Fruit fly (Drosophila melanogaster) S2 (cell line): ENCODE data around the gene MESR6.

Source experiments
- CG8478 ChIP-seq: fragments of >200 bp; optimal IDR thresholded peaks from 2 replicates; lab custom pipeline; 2018
- CTCF ChIP-seq, 2 experiments: fragments of >200 bp; optimal IDR thresholded peaks; 2 replicates each; lab custom pipeline; 2018

MESR6 gene

DNA sequence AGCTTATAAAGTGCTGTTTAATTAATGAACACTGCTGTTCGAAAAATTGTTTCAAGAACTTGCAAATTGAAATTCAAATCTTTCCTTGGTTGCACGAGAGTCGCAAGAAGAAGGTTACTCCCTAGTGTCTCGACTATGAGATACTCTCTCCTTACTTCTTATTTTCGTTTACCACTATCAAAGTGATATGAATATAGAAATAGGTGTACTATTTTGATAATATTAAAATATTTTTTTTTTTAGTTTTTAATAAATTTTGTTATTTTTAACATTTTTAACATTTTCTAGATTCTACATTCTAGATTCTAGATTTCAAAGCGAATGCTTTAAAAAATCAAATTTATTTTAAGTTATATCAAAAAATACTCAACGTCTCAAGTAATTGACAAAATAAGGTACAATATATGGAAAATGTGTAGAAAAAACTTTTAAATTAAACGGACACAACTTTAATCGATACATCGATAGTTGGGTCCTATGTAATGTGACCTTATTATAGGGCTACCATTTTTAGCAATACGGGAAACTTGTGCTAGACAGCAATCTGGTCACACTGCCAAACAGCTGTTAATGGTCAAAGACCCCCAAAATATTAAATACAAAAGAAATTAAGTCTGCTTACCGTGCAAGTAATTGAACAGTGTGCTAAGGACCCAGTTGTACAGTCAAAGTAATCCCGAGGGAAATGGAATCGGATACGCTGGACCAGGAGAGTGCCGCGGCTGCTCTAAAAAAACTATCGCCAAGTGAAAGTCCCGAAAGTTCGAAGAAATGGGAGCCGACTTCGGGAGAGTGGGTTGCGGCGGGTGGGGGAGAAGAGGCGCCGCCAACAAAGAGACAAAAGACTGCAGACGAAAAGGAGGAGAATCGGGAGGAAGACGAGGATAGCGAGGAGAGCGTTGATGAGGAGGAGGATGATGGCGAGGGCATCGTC, at the start of gene MESR6:
Gene MESR6, plus strand, starts transcription at position 546 of the 934 bp plus-strand sequence.
- no peak for TF ChIP-seq CG8478 (lab: Kevin White, UChicago)
- peak in 1 of 2 experiments; percentile 21 for TF ChIP-seq CTCF (optimal IDR thresholded peaks at IDR 0.05; lab: Kevin White, UChicago)

DNA sequence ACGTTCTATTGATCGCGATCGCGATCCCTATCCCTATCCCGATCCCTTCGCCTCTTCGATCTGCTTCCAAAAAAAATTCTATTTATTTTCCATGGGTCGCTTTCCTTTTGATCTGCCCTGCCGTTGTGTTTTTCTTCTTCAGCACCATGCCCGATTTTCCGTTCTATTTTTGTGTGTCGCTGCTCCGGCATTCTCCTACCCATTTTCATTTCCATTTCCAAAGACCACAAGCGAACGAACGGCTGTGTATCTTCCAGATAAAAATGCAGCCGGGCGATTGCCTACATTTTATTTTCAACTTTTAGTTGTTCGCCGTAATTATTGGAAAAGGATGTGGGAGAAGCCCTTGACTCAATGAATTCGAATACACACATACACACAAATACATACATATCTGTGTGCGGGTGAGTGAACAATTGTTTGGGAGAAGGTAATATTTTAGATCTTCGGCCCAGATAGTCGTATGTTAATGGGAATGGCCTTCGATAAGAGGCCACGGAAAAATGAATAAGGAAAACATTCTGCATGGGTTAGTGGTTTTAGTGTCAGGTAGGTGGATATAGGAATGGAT, 48.9 kb upstream of the MESR6 start:
- TF ChIP-seq CTCF (optimal IDR thresholded peaks at IDR 0.05; lab: Kevin White, UChicago) (no peak), CG8478 (lab: Kevin White, UChicago) (no peak)

dm6 chr3L:19044589-19045298, 47.7 kb upstream of the MESR6 start:
- TF ChIP-seq CG8478 (lab: Kevin White, UChicago): no peak
- no peak for TF ChIP-seq CTCF (optimal IDR thresholded peaks at IDR 0.05; lab: Kevin White, UChicago)

DNA sequence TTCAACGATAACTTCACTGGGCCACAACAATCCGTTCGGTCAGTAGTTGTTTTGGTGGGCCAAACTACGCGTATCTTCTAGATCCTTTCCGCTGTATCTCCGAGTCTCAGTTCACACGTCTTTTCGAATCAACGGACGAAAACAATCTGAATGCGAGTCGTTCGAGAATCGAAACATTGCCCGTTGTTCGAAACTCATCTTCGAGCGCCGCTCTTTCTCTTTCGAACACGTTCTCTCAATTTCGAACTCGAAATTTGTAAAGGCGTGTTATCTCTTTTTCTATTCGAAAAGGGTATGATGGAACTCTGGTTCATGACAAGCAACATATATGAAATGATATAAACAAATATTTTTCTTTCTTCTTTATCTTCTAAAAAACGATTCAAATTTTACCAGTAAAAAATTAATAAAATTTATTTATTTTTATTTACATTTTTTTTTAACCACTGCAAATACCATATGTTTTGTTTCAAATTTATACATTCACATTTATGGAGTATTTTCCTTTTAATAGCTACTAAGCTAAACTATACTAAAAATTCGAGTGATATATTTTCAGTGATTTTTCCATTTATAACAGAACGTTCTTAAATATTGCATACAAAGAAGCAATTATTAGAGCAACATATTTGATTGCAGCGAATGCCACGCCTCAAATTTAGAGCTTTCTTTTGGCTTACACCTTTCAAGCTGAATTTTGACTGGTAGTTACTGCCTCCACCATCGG, 47.0 kb upstream of the MESR6 start, which contains the start of gene nkd:
Gene nkd, minus strand, starts transcription at position 151 of the 727 bp plus-strand sequence.
- TF ChIP-seq CG8478 (lab: Kevin White, UChicago): no peak
- no peak for TF ChIP-seq CTCF (optimal IDR thresholded peaks at IDR 0.05; lab: Kevin White, UChicago)

DNA sequence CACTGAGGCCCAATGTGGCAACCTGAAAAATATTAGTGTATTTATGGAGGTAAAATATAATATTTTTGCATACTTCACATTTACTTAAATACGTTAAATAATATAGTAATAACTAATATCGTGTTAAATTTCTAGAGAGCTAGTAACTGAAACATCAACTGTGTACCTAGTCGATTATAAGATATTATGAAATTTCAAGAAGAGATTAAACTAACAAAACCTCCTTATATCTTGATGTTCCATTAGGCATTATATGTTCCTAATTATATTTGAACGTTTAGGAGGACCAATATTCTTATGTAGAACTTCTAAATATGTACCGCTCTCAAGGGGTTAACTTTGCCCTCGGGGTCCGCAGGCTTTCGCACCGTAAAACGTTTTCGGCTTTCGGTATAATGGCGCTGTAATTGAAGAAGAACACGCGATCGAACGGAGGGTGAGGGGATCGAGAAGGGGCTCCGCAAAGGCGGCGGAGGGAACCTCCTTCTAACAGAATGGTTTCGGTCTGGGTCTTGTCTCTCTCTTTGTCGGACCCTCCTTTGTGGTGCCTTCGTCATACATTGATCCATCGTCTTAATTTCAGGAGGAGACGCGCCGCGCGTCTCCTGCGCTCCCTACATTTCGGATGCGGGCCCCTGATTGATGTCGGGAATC, 46.0 kb upstream of the MESR6 start:
- TF ChIP-seq CG8478 (lab: Kevin White, UChicago) (no peak), CTCF (optimal IDR thresholded peaks at IDR 0.05; lab: Kevin White, UChicago) (no peak)

DNA sequence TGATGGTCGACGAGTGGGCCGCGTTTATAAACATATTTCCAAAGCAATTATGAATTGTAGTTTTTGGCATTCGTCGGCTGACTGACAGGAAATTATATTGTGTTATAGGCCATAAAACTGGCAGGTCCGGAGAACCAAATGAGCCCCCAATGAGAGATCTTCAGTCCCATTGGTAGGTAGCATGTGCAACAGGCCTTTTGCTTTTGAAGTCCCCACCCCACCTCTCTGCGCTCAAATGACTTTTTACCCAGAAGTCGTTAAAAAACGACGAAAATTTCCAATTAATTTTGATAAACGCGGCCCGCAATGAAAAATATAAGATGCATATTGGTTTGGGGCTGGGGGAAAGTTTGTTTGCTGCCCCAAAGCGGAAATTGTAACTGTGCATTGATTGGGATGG, 44.2 kb upstream of the MESR6 start:
- TF ChIP-seq CG8478 (lab: Kevin White, UChicago): no peak

- no peak for TF ChIP-seq CTCF (optimal IDR thresholded peaks at IDR 0.05; lab: Kevin White, UChicago)
- no peak for TF ChIP-seq CG8478 (lab: Kevin White, UChicago)
These were observed 43.7 kb upstream of the MESR6 start for dm6 chr3L:19048761-19049160.

DNA sequence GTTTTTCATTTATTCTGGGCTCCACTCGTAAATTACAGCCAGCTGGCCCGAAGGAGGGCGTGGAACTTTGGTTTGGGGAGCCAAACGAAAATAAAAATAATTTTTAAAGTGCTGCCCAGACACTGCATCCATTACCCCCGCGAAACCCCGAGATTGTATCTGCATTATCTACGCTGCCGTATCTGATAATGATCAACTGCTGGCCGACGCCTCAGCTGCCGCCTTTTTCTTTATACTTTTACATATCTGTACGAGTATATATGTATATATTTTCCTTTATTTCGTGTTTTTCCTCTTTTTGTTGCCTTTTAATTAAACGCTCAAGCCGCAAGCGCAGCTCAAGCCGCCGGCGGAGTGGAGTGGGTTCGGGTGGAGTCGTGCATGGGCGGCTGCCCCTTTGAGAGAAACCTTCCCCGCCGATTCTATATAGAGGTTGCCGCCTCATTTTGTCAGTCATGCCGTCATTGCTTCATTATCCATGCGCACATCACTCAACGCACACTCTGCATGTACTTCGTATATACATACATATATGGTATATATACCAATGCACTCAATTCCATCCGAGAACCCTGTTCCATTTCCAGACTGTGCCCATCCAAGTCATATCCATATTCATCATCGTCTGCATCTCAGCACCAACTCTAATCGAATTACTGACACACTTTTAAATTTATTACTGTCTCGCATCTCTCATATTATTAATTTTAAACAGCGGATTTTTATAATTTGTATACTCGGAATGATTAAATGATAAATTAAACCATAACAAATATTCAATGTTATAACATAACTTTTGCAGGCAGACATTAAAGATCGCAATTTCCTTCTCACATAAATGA, 42.6 kb upstream of the MESR6 start:
- no peak for TF ChIP-seq CG8478 (lab: Kevin White, UChicago)

- TF ChIP-seq CTCF (optimal IDR thresholded peaks at IDR 0.05; lab: Kevin White, UChicago) (no peak), CG8478 (lab: Kevin White, UChicago) (no peak)
These were observed 40.5 kb upstream of the MESR6 start, which contains the start of gene Acp76A for dm6 chr3L:19051926-19052325. Gene Acp76A, minus strand, starts transcription at chr3L:19052026.

dm6 chr3L:19053339-19053818, 39.1 kb upstream of the MESR6 start, which contains the start of gene CG43407:
Gene CG43407, minus strand, starts transcription at chr3L:19053389.
- TF ChIP-seq CG8478 (lab: Kevin White, UChicago): no peak
- TF ChIP-seq CTCF (optimal IDR thresholded peaks at IDR 0.05; lab: Kevin White, UChicago): no peak

dm6 chr3L:19054266-19054665, 38.2 kb upstream of the MESR6 start:
- no peak for TF ChIP-seq CG8478 (lab: Kevin White, UChicago)
- peak; percentile 33 to 37 for TF ChIP-seq CTCF (optimal IDR thresholded peaks at IDR 0.05; lab: Kevin White, UChicago)

DNA sequence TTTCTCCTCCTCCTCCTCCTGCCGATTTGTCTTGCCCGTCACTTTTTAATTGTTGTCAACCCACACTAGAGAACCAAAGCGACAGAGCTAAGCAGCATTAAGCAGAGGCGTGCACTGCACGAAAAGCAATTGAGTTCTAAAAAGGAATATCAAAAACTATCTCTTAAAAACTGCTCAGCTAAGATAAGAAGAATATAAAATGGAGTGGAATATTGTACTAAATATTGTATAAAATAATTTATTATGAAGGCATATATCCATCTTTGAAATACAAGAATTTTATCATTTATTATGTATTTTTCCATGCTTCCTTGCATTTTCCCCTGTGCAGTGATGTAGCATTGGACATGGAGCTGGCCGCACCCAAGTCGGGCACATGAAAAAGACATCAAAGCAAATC, 37.4 kb upstream of the MESR6 start:
- TF ChIP-seq CTCF (optimal IDR thresholded peaks at IDR 0.05; lab: Kevin White, UChicago) (no peak), CG8478 (lab: Kevin White, UChicago) (no peak)

DNA sequence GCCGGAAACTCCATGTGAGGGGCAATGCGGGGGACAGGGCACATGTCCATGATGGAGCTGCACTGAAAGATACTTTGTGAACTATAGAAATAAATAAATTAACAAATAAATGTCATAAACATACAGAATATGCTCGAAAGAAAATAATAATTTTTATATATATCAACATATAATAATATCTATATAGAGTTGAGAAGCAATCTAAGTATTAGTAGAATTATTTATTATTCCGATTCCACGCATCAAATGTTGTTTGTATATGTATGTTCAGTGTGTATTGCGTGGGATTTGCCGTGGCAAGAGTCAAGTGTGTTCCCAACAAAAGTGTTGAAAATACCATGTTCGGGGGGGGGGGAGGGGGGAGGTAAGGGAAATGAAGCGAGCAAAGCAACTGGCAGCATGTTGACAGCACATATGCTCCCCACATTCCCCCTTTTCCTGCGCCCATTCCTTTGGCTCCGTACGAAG, 35.6 kb upstream of the MESR6 start:
- TF ChIP-seq CG8478 (lab: Kevin White, UChicago) (no peak), CTCF (optimal IDR thresholded peaks at IDR 0.05; lab: Kevin White, UChicago) (no peak)
